Worm (Caenorhabditis elegans) whole organism, young adult: ENCODE results near the gene nduc-2.

ENCODE experiments used
- B0019.2 ChIP-seq: fragments of 200-800 bp; sonication (Bioruptor generic); conservative IDR thresholded peaks from 2 replicates; pipeline ENCODE4 v1.3.6; 2022; ENCODE audit warnings: missing genetic modification reagents, missing genetic modification characterization, missing compliant biosample characterization
- B0261.1 ChIP-seq: sonication (generic microtip); optimal IDR thresholded peaks from 2 replicates; lab custom pipeline; 2016; ENCODE audit warnings: mild to moderate bottlenecking, missing genetic modification characterization, moderate library complexity, missing compliant biosample characterization
- C06A6.2 ChIP-seq: fragments of 200-800 bp; sonication (Bioruptor generic); conservative IDR thresholded peaks from 2 replicates; pipeline ENCODE4 v1.3.6; 2022; ENCODE audit warnings: missing genetic modification characterization, missing compliant biosample characterization
- C17E4.6 ChIP-seq: fragments of 200-800 bp; sonication (Bioruptor generic); IDR thresholded peaks from 2 replicates; pipeline ENCODE4 v1.3.6; 2022; ENCODE audit warnings: missing genetic modification reagents, missing genetic modification characterization, missing compliant biosample characterization
- F10E7.11 ChIP-seq: sonication (generic microtip); optimal IDR thresholded peaks from 2 replicates; lab custom pipeline; 2017; ENCODE audit warnings: mild to moderate bottlenecking, missing genetic modification characterization, moderate library complexity, missing compliant biosample characterization
- F37B4.10 ChIP-seq: fragments of 200-800 bp; sonication (Bioruptor generic); IDR thresholded peaks from 2 replicates; pipeline ENCODE4 v1.3.6; 2022; ENCODE audit warnings: missing genetic modification characterization, missing compliant biosample characterization
- F39B2.1 ChIP-seq: fragments of 200-800 bp; sonication (Bioruptor generic); IDR thresholded peaks from 2 replicates; pipeline ENCODE4 v1.3.6; 2022; ENCODE audit warnings: missing genetic modification reagents, missing genetic modification characterization, missing compliant biosample characterization
- F57A8.1 ChIP-seq: fragments of 200-800 bp; sonication (Bioruptor generic); optimal IDR thresholded peaks from 2 replicates; lab custom pipeline; 2018; ENCODE audit warnings: mild to moderate bottlenecking, missing genetic modification characterization, moderate library complexity, missing compliant biosample characterization
- K12H6.12 ChIP-seq: fragments of 200-800 bp; sonication (Bioruptor generic); optimal IDR thresholded peaks from 2 replicates; lab custom pipeline; 2018; ENCODE audit warnings: mild to moderate bottlenecking, missing genetic modification characterization, missing compliant biosample characterization
- Y53F4B.3 ChIP-seq: fragments of 200-800 bp; sonication (Bioruptor generic); IDR thresholded peaks from 2 replicates; pipeline ENCODE4 v1.3.6; 2022; ENCODE audit warnings: missing genetic modification reagents, missing genetic modification characterization, missing compliant biosample characterization
- Y95B8A.8 ChIP-seq: fragments of 200-800 bp; sonication (Bioruptor generic); IDR thresholded peaks from 2 replicates; pipeline ENCODE4 v1.3.6; 2022; ENCODE audit warnings: missing genetic modification reagents, missing genetic modification characterization, missing compliant biosample characterization
- akir-1 ChIP-seq: fragments of 200-800 bp; sonication (Bioruptor generic); optimal IDR thresholded peaks from 2 replicates; lab custom pipeline; 2018; ENCODE audit warnings: mild to moderate bottlenecking, missing genetic modification characterization, moderate library complexity, missing compliant biosample characterization
- ama-1 ChIP-seq, 3 experiments: fragments of 150-350 bp in 1 of 3; sonication (generic microtip) in 2 of 3; optimal IDR thresholded peaks; 2 replicates each; lab custom pipeline; 2014 to 2018; ENCODE audit warnings: missing biosample characterization in 2 of 3, missing genetic modification characterization in 2 of 3, missing genetic modification reagents in 2 of 3
- attf-3 ChIP-seq: fragments of 200-800 bp; sonication (Bioruptor generic); conservative IDR thresholded peaks from 2 replicates; pipeline ENCODE4 v1.3.6; 2022; ENCODE audit warnings: missing genetic modification reagents, missing genetic modification characterization, missing compliant biosample characterization
- attf-5 ChIP-seq: fragments of 200-800 bp; sonication (Bioruptor generic); optimal IDR thresholded peaks from 2 replicates; lab custom pipeline; 2018; ENCODE audit warnings: mild to moderate bottlenecking, missing genetic modification characterization, missing compliant biosample characterization
- cebp-1 ChIP-seq, 2 experiments: fragments of 200-800 bp in 1 of 2; sonication (Bioruptor generic) in 1 of 2; sonication (generic microtip) in 1 of 2; IDR thresholded peaks in 1 of 2; optimal IDR thresholded peaks in 1 of 2; 2 replicates each; pipeline versions ENCODE4 v1.3.6 to Lab custom; 2017 to 2022; ENCODE audit warnings: missing compliant biosample characterization in 2 of 2, missing genetic modification characterization in 2 of 2, mild to moderate bottlenecking in 1 of 2, missing genetic modification reagents in 1 of 2, moderate library complexity in 1 of 2
- cebp-2 ChIP-seq: fragments of 200-800 bp; sonication (Bioruptor generic); IDR thresholded peaks from 2 replicates; pipeline ENCODE4 v1.3.6; 2022; ENCODE audit warnings: missing genetic modification characterization, missing compliant biosample characterization
- ceh-58 ChIP-seq: fragments of 200-800 bp; sonication (Bioruptor generic); IDR thresholded peaks from 2 replicates; pipeline ENCODE4 v1.3.6; 2022; ENCODE audit warnings: missing genetic modification characterization, missing compliant biosample characterization
- chd-7 ChIP-seq: sonication (generic microtip); optimal IDR thresholded peaks from 2 replicates; lab custom pipeline; 2016; ENCODE audit warnings: mild to moderate bottlenecking, missing genetic modification characterization, moderate library complexity, missing compliant biosample characterization
- die-1 ChIP-seq: sonication (generic microtip); optimal IDR thresholded peaks from 2 replicates; lab custom pipeline; 2016; ENCODE audit warnings: missing genotype, mild to moderate bottlenecking, missing genetic modification characterization, missing compliant biosample characterization
- dox-1 ChIP-seq: fragments of 200-800 bp; sonication (Bioruptor generic); IDR thresholded peaks from 2 replicates; pipeline ENCODE4 v1.3.6; 2022; ENCODE audit warnings: missing genetic modification reagents, missing genetic modification characterization, missing compliant biosample characterization
- dpff-1 ChIP-seq: sonication (generic microtip); optimal IDR thresholded peaks from 2 replicates; lab custom pipeline; 2017; ENCODE audit warnings: mild to moderate bottlenecking, missing genetic modification characterization, missing compliant biosample characterization
- dpl-1 ChIP-seq: fragments of 150-350 bp; optimal IDR thresholded peaks from 2 replicates; lab custom pipeline; 2014; ENCODE audit warnings: missing biosample characterization, missing genetic modification reagents, missing genetic modification characterization
- efl-1 ChIP-seq: fragments of 150-350 bp; optimal IDR thresholded peaks from 2 replicates; lab custom pipeline; 2014; ENCODE audit warnings: missing biosample characterization, missing genetic modification reagents, missing genetic modification characterization
- ekl-4 ChIP-seq: fragments of 200-800 bp; sonication (Bioruptor generic); IDR thresholded peaks from 2 replicates; pipeline ENCODE4 v1.3.6; 2022; ENCODE audit warnings: missing genetic modification reagents, missing genetic modification characterization, missing compliant biosample characterization
- fkh-3 ChIP-seq: sonication (generic microtip); optimal IDR thresholded peaks from 2 replicates; lab custom pipeline; 2016; ENCODE audit warnings: mild to moderate bottlenecking, missing genetic modification characterization, missing compliant biosample characterization
- hmg-1.2 ChIP-seq: fragments of 200-800 bp; sonication (Bioruptor generic); IDR thresholded peaks from 2 replicates; pipeline ENCODE4 v1.3.6; 2022; ENCODE audit warnings: missing genetic modification reagents, missing genetic modification characterization, missing compliant biosample characterization
- let-607 ChIP-seq, 2 experiments: fragments of 200-800 bp in 1 of 2; sonication (Bioruptor generic) in 1 of 2; sonication (generic microtip) in 1 of 2; optimal IDR thresholded peaks; 2 replicates each; lab custom pipeline; 2016 to 2018; ENCODE audit warnings: mild to moderate bottlenecking in 2 of 2, missing compliant biosample characterization in 2 of 2, missing genetic modification characterization in 2 of 2, moderate library complexity in 2 of 2, missing genotype in 1 of 2
- lin-54 ChIP-seq: fragments of 200-800 bp; sonication (Bioruptor generic); optimal IDR thresholded peaks from 2 replicates; lab custom pipeline; 2018; ENCODE audit warnings: mild to moderate bottlenecking, missing genetic modification characterization, missing compliant biosample characterization
- madf-8 ChIP-seq: fragments of 200-800 bp; sonication (Bioruptor generic); conservative IDR thresholded peaks from 2 replicates; pipeline ENCODE4 v1.3.6; 2022; ENCODE audit warnings: missing genetic modification reagents, missing genetic modification characterization, missing compliant biosample characterization
- mcd-1 ChIP-seq: fragments of 200-800 bp; sonication (Bioruptor generic); IDR thresholded peaks from 2 replicates; pipeline ENCODE4 v1.3.6; 2022; ENCODE audit warnings: missing genetic modification reagents, missing genetic modification characterization, missing compliant biosample characterization
- mel-28 ChIP-seq: sonication (generic microtip); optimal IDR thresholded peaks from 2 replicates; lab custom pipeline; 2016; ENCODE audit warnings: borderline replicate concordance, mild to moderate bottlenecking, missing genetic modification characterization, missing compliant biosample characterization
- mes-4 ChIP-seq: sonication (generic microtip); optimal IDR thresholded peaks from 2 replicates; lab custom pipeline; 2016; ENCODE audit warnings: missing genotype, missing genetic modification characterization, missing compliant biosample characterization
- nfya-1 ChIP-seq: sonication (generic microtip); optimal IDR thresholded peaks from 2 replicates; lab custom pipeline; 2017; ENCODE audit warnings: antibody characterized with exemption, missing compliant biosample characterization, missing genetic modification characterization, borderline replicate concordance; ENCODE audit not compliant: insufficient read depth
- nhr-120 ChIP-seq: fragments of 200-800 bp; sonication (Bioruptor generic); IDR thresholded peaks from 2 replicates; pipeline ENCODE4 v1.3.6; 2022; ENCODE audit warnings: missing genetic modification characterization, missing compliant biosample characterization
- nhr-27 ChIP-seq: fragments of 200-800 bp; sonication (Bioruptor generic); optimal IDR thresholded peaks from 2 replicates; lab custom pipeline; 2018; ENCODE audit warnings: mild to moderate bottlenecking, missing genetic modification characterization, moderate library complexity, missing compliant biosample characterization
- nhr-90 ChIP-seq: sonication (generic microtip); optimal IDR thresholded peaks from 2 replicates; lab custom pipeline; 2016; ENCODE audit warnings: missing genotype, mild to moderate bottlenecking, missing genetic modification characterization, missing compliant biosample characterization
- pbrm-1 ChIP-seq: fragments of 200-800 bp; sonication (Bioruptor generic); IDR thresholded peaks from 2 replicates; pipeline ENCODE4 v1.3.6; 2022; ENCODE audit warnings: missing genetic modification reagents, missing genetic modification characterization, missing compliant biosample characterization
- rcor-1 ChIP-seq: fragments of 200-800 bp; sonication (Bioruptor generic); IDR thresholded peaks from 2 replicates; pipeline ENCODE4 v1.3.6; 2022; ENCODE audit warnings: missing genetic modification reagents, missing genetic modification characterization, missing compliant biosample characterization
- rpc-1 ChIP-seq, 2 experiments: fragments of 150-350 bp in 1 of 2; sonication (generic microtip) in 1 of 2; optimal IDR thresholded peaks; 2 replicates each; lab custom pipeline; 2014 to 2018; ENCODE audit warnings: missing biosample characterization in 1 of 2, missing genetic modification characterization in 1 of 2, missing genetic modification reagents in 1 of 2, missing genotype in 1 of 2
- sdz-38 ChIP-seq: sonication (generic microtip); optimal IDR thresholded peaks from 2 replicates; lab custom pipeline; 2016; ENCODE audit warnings: missing genotype, missing genetic modification characterization, missing compliant biosample characterization
- sea-2 ChIP-seq: fragments of 200-800 bp; sonication (Bioruptor generic); IDR thresholded peaks from 2 replicates; pipeline ENCODE4 v1.3.6; 2022; ENCODE audit warnings: missing genetic modification characterization, missing compliant biosample characterization
- snpc-1.1 ChIP-seq: sonication (generic microtip); optimal IDR thresholded peaks from 2 replicates; lab custom pipeline; 2017; ENCODE audit warnings: missing genetic modification characterization, mild to moderate bottlenecking, missing compliant biosample characterization, antibody characterized with exemption, moderate library complexity, missing genotype, missing genetic modification reagents; ENCODE audit not compliant: insufficient read depth
- somi-1 ChIP-seq: fragments of 200-800 bp; sonication (Bioruptor generic); optimal IDR thresholded peaks from 2 replicates; lab custom pipeline; 2018; ENCODE audit warnings: mild to moderate bottlenecking, missing genetic modification characterization, missing compliant biosample characterization
- tbp1 ChIP-seq: fragments of 200-800 bp; sonication (Bioruptor generic); optimal IDR thresholded peaks from 2 replicates; lab custom pipeline; 2018; ENCODE audit warnings: mild to moderate bottlenecking, missing genetic modification characterization, missing compliant biosample characterization
- tlf-1 ChIP-seq: fragments of 200-800 bp; sonication (Bioruptor generic); optimal IDR thresholded peaks from 2 replicates; lab custom pipeline; 2018; ENCODE audit warnings: mild to moderate bottlenecking, missing genetic modification characterization, missing compliant biosample characterization
- unc-62 ChIP-seq: fragments of 150-350 bp; optimal IDR thresholded peaks from 2 replicates; lab custom pipeline; 2014; ENCODE audit warnings: missing biosample characterization, missing genetic modification reagents, missing genetic modification characterization

The nduc-2 gene

DNA sequence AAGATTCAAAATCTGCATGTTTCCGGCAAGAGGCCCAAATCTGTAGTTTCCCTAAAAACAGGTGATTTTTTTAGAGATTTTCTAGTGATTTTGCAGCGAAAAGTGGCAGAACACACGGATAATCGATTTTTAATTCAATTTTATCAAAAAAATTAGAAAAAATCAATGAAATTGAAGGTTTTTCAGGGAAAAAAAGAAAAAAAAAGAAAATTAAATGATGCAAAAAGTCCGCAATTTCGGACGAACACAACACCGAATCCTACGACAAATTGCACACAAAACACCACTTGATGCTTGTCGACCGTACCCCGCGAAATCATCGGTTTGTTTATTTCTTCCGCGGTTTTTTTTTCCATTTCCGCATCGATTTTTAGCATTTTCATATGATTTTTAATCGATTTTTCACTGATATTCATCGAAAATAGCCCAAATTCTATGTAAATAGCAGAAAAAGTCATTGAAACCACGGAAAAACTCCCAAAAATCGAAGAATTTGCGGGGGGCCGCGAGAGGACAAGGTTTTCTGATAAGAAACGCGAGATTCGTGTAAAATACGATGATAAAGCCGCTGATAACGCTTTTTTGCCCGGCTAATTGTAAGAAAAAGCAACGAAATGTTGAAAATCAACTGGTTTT lies 28.4 kb downstream of the nduc-2 start, which contains the start of gene tufm-1 (continued):
- TF ChIP-seq fkh-3 (no peak), sdz-38 (tag; lab: Kevin White, UChicago) (no peak), nfya-1 (tag; lab: Kevin White, UChicago) (no peak), tbp1 (GFP tag; lab: Kevin White, UChicago) (peak; percentile 16), rpc-1 (optimal IDR thresholded peaks at IDR 0.05; lab: Kevin White, UChicago) (no peak), rpc-1 (tag; optimal IDR thresholded peaks at IDR 0.05; lab: Kevin White, UChicago) (no peak), efl-1 (GFP tag; lab: Kevin White, UChicago) (peak; percentile 71), sea-2 (GFP tag; lab: Robert Waterston, UW) (no peak), F57A8.1 (GFP tag; lab: Kevin White, UChicago) (no peak), let-607 (tag; optimal IDR thresholded peaks at IDR 0.05; lab: Kevin White, UChicago) (no peak), mes-4 (tag; lab: Kevin White, UChicago) (no peak), F39B2.1 (GFP tag; lab: Robert Waterston, UW) (no peak), attf-5 (peak; percentile 46), dpl-1 (GFP tag; lab: Kevin White, UChicago) (peak; percentile 28), cebp-2 (no peak), akir-1 (GFP tag; lab: Kevin White, UChicago) (no peak), nhr-90 (no peak), die-1 (tag; lab: Kevin White, UChicago) (no peak), nhr-27 (tag; lab: Kevin White, UChicago) (no peak), mel-28 (tag; lab: Kevin White, UChicago) (no peak), madf-8 (GFP tag; lab: Robert Waterston, UW) (peak; percentile 39), lin-54 (GFP tag; lab: Kevin White, UChicago) (peak; percentile 19), nhr-120 (GFP tag; lab: Robert Waterston, UW) (no peak), attf-3 (GFP tag; lab: Robert Waterston, UW) (no peak), rcor-1 (GFP tag; lab: Robert Waterston, UW) (no peak), Y95B8A.8 (GFP tag; lab: Robert Waterston, UW) (no peak), dpff-1 (tag; lab: Kevin White, UChicago) (no peak), somi-1 (GFP tag; lab: Kevin White, UChicago) (no peak), unc-62 (GFP tag; lab: Kevin White, UChicago) (no peak), hmg-1.2 (GFP tag; lab: Robert Waterston, UW) (no peak), ama-1 (optimal IDR thresholded peaks at IDR 0.05; lab: Kevin White, UChicago) (no peak), ama-1 (GFP tag; optimal IDR thresholded peaks at IDR 0.05; lab: Kevin White, UChicago) (no peak), dox-1 (no peak), cebp-1 (GFP tag; IDR thresholded peaks at IDR 0.05; lab: Robert Waterston, UW) (no peak), cebp-1 (tag; optimal IDR thresholded peaks at IDR 0.05; lab: Kevin White, UChicago) (peak; percentile 11), C06A6.2 (no peak), F37B4.10 (GFP tag; lab: Robert Waterston, UW) (no peak), Y53F4B.3 (GFP tag; lab: Robert Waterston, UW) (no peak), snpc-1.1 (tag; lab: Kevin White, UChicago) (no peak), K12H6.12 (tag; lab: Kevin White, UChicago) (no peak), F10E7.11 (tag; lab: Kevin White, UChicago) (no peak), ekl-4 (GFP tag; lab: Robert Waterston, UW) (no peak), C17E4.6 (no peak), B0261.1 (tag; lab: Kevin White, UChicago) (no peak), chd-7 (no peak), mcd-1 (GFP tag; lab: Robert Waterston, UW) (peak; percentile 70), ceh-58 (no peak), pbrm-1 (GFP tag; lab: Robert Waterston, UW) (no peak), tlf-1 (no peak), B0019.2 (GFP tag; lab: Robert Waterston, UW) (no peak)
